Worm (Caenorhabditis elegans): ENCODE results near the gene mbr-1.

ce11 chrX:10731837-10732236, 10.0 kb upstream of the mbr-1 start:
- TF ChIP-seq elt-1 (tag; optimal IDR thresholded peaks at IDR 0.05; ENCODE audit: borderline replicate concordance, insufficient read depth) (no peak), cnd-1 (tag; optimal IDR thresholded peaks at IDR 0.05) (no peak), ces-1 (GFP tag; optimal IDR thresholded peaks at IDR 0.05) (no peak), snpc-4 (tag; optimal IDR thresholded peaks at IDR 0.05) (no peak), ceh-83 (GFP tag; optimal IDR thresholded peaks at IDR 0.05) (no peak), lsy-2 (tag; optimal IDR thresholded peaks at IDR 0.05) (no peak), ztf-11 (tag; optimal IDR thresholded peaks at IDR 0.05) (no peak)
